Worm (Caenorhabditis elegans): Measurements from ENCODE around the gene srx-48.

DNA sequence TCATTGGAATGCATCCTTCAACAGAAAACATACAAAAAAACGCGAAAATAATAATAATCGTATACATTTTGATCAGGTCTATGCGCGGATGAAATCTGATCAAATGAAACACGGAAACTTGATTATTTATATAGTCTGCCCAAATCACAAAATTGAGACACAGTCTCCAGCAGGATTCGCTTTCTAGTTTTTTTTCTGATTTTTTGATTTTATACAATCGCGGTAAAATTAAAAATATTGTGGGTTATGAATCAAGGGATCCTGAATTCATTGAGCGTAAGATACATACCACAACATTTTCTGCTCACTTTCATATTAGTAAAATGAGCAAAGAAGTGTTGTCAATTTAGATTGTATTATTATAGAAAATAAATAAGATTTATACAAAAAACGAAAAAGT is 45.5 kb upstream of the srx-48 start, which contains the start of gene clec-230:
- TF ChIP-seq ama-1 (optimal IDR thresholded peaks at IDR 0.05) (no peak), hmbx-1 (tag; optimal IDR thresholded peaks at IDR 0.05) (no peak), flt-1 (GFP tag; IDR thresholded peaks at IDR 0.05) (no peak), ceh-36 (tag; optimal IDR thresholded peaks at IDR 0.05) (no peak)

Data from whole organism, early embryonic.